Worm (Caenorhabditis elegans) whole organism, midembryonic: Measurements from ENCODE around the gene Y24D9A.6.

Experiments used
- T22C8.4 ChIP-seq: fragments of 200-800 bp; sonication (Bioruptor generic); IDR thresholded peaks from 2 replicates; pipeline ENCODE4 v1.3.6; 2022; ENCODE audit warnings: missing genetic modification characterization, missing compliant biosample characterization
- flt-1 ChIP-seq: fragments of 200-800 bp; sonication (Bioruptor generic); IDR thresholded peaks from 2 replicates; pipeline ENCODE4 v1.3.6; 2022; ENCODE audit warnings: missing genetic modification characterization, missing compliant biosample characterization
- klf-2 ChIP-seq: fragments of 200-800 bp; sonication (Bioruptor generic); conservative IDR thresholded peaks from 2 replicates; pipeline ENCODE4 v1.3.6; 2022; ENCODE audit warnings: missing genetic modification reagents, missing genetic modification characterization, missing compliant biosample characterization
- med-1 ChIP-seq: sonication (generic microtip); optimal IDR thresholded peaks from 2 replicates; lab custom pipeline; 2017; ENCODE audit warnings: missing genetic modification characterization, mild to moderate bottlenecking, missing compliant biosample characterization, antibody characterized with exemption, missing genetic modification reagents; ENCODE audit not compliant: insufficient read depth
- ref-1 ChIP-seq: fragments of 200-800 bp; sonication (Bioruptor generic); conservative IDR thresholded peaks from 2 replicates; pipeline ENCODE4 v1.3.6; 2022; ENCODE audit warnings: missing genetic modification reagents, missing genetic modification characterization, missing compliant biosample characterization
- tab-1 ChIP-seq: fragments of 200-800 bp; sonication (Bioruptor generic); IDR thresholded peaks from 2 replicates; pipeline ENCODE4 v1.3.6; 2022; ENCODE audit warnings: missing genetic modification characterization, missing compliant biosample characterization
- ztf-23 ChIP-seq: fragments of 200-800 bp; sonication (Bioruptor generic); IDR thresholded peaks from 2 replicates; pipeline ENCODE4 v1.3.6; 2022; ENCODE audit warnings: missing genetic modification reagents, missing genetic modification characterization, missing compliant biosample characterization
- ztf-29 ChIP-seq: fragments of 200-800 bp; sonication (Bioruptor generic); IDR thresholded peaks from 2 replicates; pipeline ENCODE4 v1.3.6; 2022; ENCODE audit warnings: missing genetic modification reagents, missing genetic modification characterization, missing compliant biosample characterization

DNA sequence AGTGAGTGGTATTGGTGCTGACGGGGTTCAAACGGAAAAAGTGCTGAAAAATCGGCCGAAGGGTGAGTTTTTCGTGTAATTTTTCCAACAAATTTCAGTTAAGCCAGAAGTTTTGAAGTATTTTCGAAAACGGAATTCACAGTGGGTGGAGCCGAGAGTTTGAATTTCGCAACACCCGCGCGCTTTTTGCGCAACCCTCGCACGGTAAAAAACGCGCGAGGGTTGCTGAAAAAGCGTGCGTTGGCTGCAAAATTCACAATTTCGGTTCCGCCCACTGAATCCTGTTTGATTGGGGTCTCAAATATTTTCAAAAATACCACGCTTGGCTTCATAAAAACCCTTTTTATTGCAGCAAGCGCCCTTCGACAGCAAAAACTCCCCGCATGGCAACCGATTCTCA is 47.2 kb upstream of the Y24D9A.6 start:
- TF ChIP-seq T22C8.4: no peak
- TF ChIP-seq ztf-23 (GFP tag; lab: Robert Waterston, UW): no peak
- TF ChIP-seq ztf-29: no peak
- no peak for TF ChIP-seq tab-1 (GFP tag; lab: Robert Waterston, UW)
- no peak for TF ChIP-seq flt-1 (GFP tag; lab: Robert Waterston, UW)
- TF ChIP-seq med-1: no peak
- no peak for TF ChIP-seq klf-2 (GFP tag; lab: Robert Waterston, UW)
- TF ChIP-seq ref-1: no peak
